Fruit fly (Drosophila melanogaster): ENCODE measurements around the gene Pi3K92E.

The Pi3K92E gene

dm6 chr3R:20586409-20586808, 48.1 kb downstream of the Pi3K92E start:
- no peak for TF ChIP-seq CG9705 (GFP tag; optimal IDR thresholded peaks at IDR 0.05)
- TF ChIP-seq br (GFP tag; optimal IDR thresholded peaks at IDR 0.05): no peak
- no peak for TF ChIP-seq Dfd (GFP tag; optimal IDR thresholded peaks at IDR 0.05)
- TF ChIP-seq dl (GFP tag; optimal IDR thresholded peaks at IDR 0.05; ENCODE audit: insufficient read depth in 1 of 2, partially characterized antibody in 2 of 2): no peak
- TF ChIP-seq HLH106 (tag; optimal IDR thresholded peaks at IDR 0.05): no peak
- TF ChIP-seq GATAd (GFP tag; optimal IDR thresholded peaks at IDR 0.05): no peak
- TF ChIP-seq sage (GFP tag; optimal IDR thresholded peaks at IDR 0.05): no peak
- no peak for TF ChIP-seq fru (GFP tag; optimal IDR thresholded peaks at IDR 0.05)

dm6 chr3R:20585566-20585965, 49.0 kb downstream of the Pi3K92E start, which contains the start of gene CG16953:
Gene CG16953, minus strand, starts transcription at chr3R:20585833.
- TF ChIP-seq fru (GFP tag; optimal IDR thresholded peaks at IDR 0.05) (no peak), ey (GFP tag; optimal IDR thresholded peaks at IDR 0.05) (no peak), CG32264 (GFP tag; optimal IDR thresholded peaks at IDR 0.05) (no peak), foxo (GFP tag; optimal IDR thresholded peaks at IDR 0.05) (no peak), pan (optimal IDR thresholded peaks at IDR 0.05) (no peak), Dfd (GFP tag; optimal IDR thresholded peaks at IDR 0.05) (no peak), Hr78 (GFP tag; optimal IDR thresholded peaks at IDR 0.05) (no peak), Sp1 (GFP tag; optimal IDR thresholded peaks at IDR 0.05) (peak; percentile 14), dsf (GFP tag; optimal IDR thresholded peaks at IDR 0.05; ENCODE audit: borderline replicate concordance) (no peak), tai (GFP tag; optimal IDR thresholded peaks at IDR 0.05) (no peak), Hr83 (GFP tag; optimal IDR thresholded peaks at IDR 0.05; ENCODE audit: poor library complexity, severe bottlenecking) (no peak), Rel (GFP tag; optimal IDR thresholded peaks at IDR 0.05) (no peak), Rel (tag; optimal IDR thresholded peaks at IDR 0.05) (peak; percentile 35), Jra (GFP tag; optimal IDR thresholded peaks at IDR 0.05) (peak; percentile 28), Hnf4 (GFP tag; optimal IDR thresholded peaks at IDR 0.05) (no peak), Vsx2 (GFP tag; optimal IDR thresholded peaks at IDR 0.05; ENCODE audit: partially characterized antibody) (no peak), br (GFP tag; optimal IDR thresholded peaks at IDR 0.05) (peak; percentile 1), jim (GFP tag; optimal IDR thresholded peaks at IDR 0.05) (no peak), dl (GFP tag; optimal IDR thresholded peaks at IDR 0.05; ENCODE audit: insufficient read depth in 1 of 2, partially characterized antibody in 2 of 2) (no peak), Mio (GFP tag; optimal IDR thresholded peaks at IDR 0.05) (no peak), OdsH (GFP tag; optimal IDR thresholded peaks at IDR 0.05) (no peak), GATAd (GFP tag; optimal IDR thresholded peaks at IDR 0.05) (no peak), Dif (GFP tag; optimal IDR thresholded peaks at IDR 0.05; ENCODE audit: partially characterized antibody) (no peak), h (GFP tag; optimal IDR thresholded peaks at IDR 0.05) (no peak)

dm6 chr3R:20581376-20581775, 53.2 kb downstream of the Pi3K92E start, which contains the start of gene CG34008:
Gene CG34008, minus strand, starts transcription at chr3R:20581522.
- TF ChIP-seq tai (GFP tag; optimal IDR thresholded peaks at IDR 0.05) (no peak), Vsx2 (GFP tag; optimal IDR thresholded peaks at IDR 0.05; ENCODE audit: partially characterized antibody) (no peak), jim (GFP tag; optimal IDR thresholded peaks at IDR 0.05) (no peak), Dif (GFP tag; optimal IDR thresholded peaks at IDR 0.05; ENCODE audit: partially characterized antibody) (no peak), HLH106 (tag; optimal IDR thresholded peaks at IDR 0.05) (no peak), Myc (optimal IDR thresholded peaks at IDR 0.05) (no peak), Jra (GFP tag; optimal IDR thresholded peaks at IDR 0.05) (no peak)

- no peak for TF ChIP-seq dl (GFP tag; optimal IDR thresholded peaks at IDR 0.05; ENCODE audit: insufficient read depth in 1 of 2, partially characterized antibody in 2 of 2)
- peak; percentile 83 for TF ChIP-seq Sp1 (GFP tag; optimal IDR thresholded peaks at IDR 0.05)
- TF ChIP-seq br (GFP tag; optimal IDR thresholded peaks at IDR 0.05): peak; percentile 86
- TF ChIP-seq Hnf4 (GFP tag; optimal IDR thresholded peaks at IDR 0.05): peak; percentile 92
- TF ChIP-seq brk (GFP tag; optimal IDR thresholded peaks at IDR 0.05): no peak
- TF ChIP-seq rgr (GFP tag; optimal IDR thresholded peaks at IDR 0.05): peak; percentile 88
- TF ChIP-seq fru (GFP tag; optimal IDR thresholded peaks at IDR 0.05): peak; percentile 83
- peak; percentile 74 for TF ChIP-seq psq (GFP tag; optimal IDR thresholded peaks at IDR 0.05)
- TF ChIP-seq dmrt93B (GFP tag; optimal IDR thresholded peaks at IDR 0.05): no peak
- TF ChIP-seq h (GFP tag; optimal IDR thresholded peaks at IDR 0.05): peak; percentile 86
- no peak for TF ChIP-seq Dfd (GFP tag; optimal IDR thresholded peaks at IDR 0.05)
- no peak for TF ChIP-seq jim (GFP tag; optimal IDR thresholded peaks at IDR 0.05)
- peak; percentile 57 to 88 for TF ChIP-seq foxo (GFP tag; optimal IDR thresholded peaks at IDR 0.05)
- peak; percentile 71 for TF ChIP-seq CG9705 (GFP tag; optimal IDR thresholded peaks at IDR 0.05)
- TF ChIP-seq Rel (GFP tag; optimal IDR thresholded peaks at IDR 0.05): no peak
- peak; percentile 68 for TF ChIP-seq Rel (tag; optimal IDR thresholded peaks at IDR 0.05)
- peak; percentile 77 for TF ChIP-seq sv (GFP tag; optimal IDR thresholded peaks at IDR 0.05)
- TF ChIP-seq CG32264 (GFP tag; optimal IDR thresholded peaks at IDR 0.05): peak; percentile 49
- peak; percentile 86 for TF ChIP-seq ey (GFP tag; optimal IDR thresholded peaks at IDR 0.05)
- peak; percentile 81 for TF ChIP-seq Hr83 (GFP tag; optimal IDR thresholded peaks at IDR 0.05; ENCODE audit: poor library complexity, severe bottlenecking)
- TF ChIP-seq OdsH (GFP tag; optimal IDR thresholded peaks at IDR 0.05): peak; percentile 80
- TF ChIP-seq GATAd (GFP tag; optimal IDR thresholded peaks at IDR 0.05): no peak
- TF ChIP-seq HLH106 (tag; optimal IDR thresholded peaks at IDR 0.05): peak; percentile 87
- TF ChIP-seq Jra (GFP tag; optimal IDR thresholded peaks at IDR 0.05): peak; percentile 92
Observed at dm6 chr3R:20579816-20580215, 54.7 kb downstream of the Pi3K92E start, which contains the start of the genes EloB and Srp14. Gene EloB, minus strand, starts transcription at chr3R:20579850. Gene Srp14, plus strand, starts transcription at chr3R:20580115.

Measured in whole organism, wandering third instar larva.